Worm (Caenorhabditis elegans) whole organism, L1 larva: ENCODE data around the gene srz-20.

Source experiments
- ces-1 ChIP-seq: fragments of 150-350 bp; optimal IDR thresholded peaks from 2 replicates; lab custom pipeline; 2014; ENCODE audit warnings: missing biosample characterization, missing genetic modification reagents, missing genetic modification characterization
- fkh-10 ChIP-seq: sonication (generic microtip); optimal IDR thresholded peaks from 2 replicates; lab custom pipeline; 2017; ENCODE audit warnings: missing biosample characterization, missing genetic modification reagents, missing genetic modification characterization
- isw-1 ChIP-seq: fragments of 200-800 bp; sonication (Bioruptor generic); IDR thresholded peaks from 2 replicates; pipeline ENCODE4 v1.3.6; 2022; ENCODE audit warnings: missing genetic modification characterization, missing compliant biosample characterization
- lsy-2 ChIP-seq, 2 experiments: fragments of 150-350 bp; optimal IDR thresholded peaks; 2 replicates each; lab custom pipeline; 2014; ENCODE audit warnings: missing biosample characterization in 2 of 2, missing genetic modification characterization in 2 of 2
- mep-1 ChIP-seq: fragments of 150-350 bp; optimal IDR thresholded peaks from 2 replicates; lab custom pipeline; 2014; ENCODE audit warnings: missing biosample characterization, missing genetic modification characterization
- nhr-11 ChIP-seq: fragments of 150-350 bp; optimal IDR thresholded peaks from 2 replicates; lab custom pipeline; 2014; ENCODE audit warnings: missing biosample characterization, missing genetic modification characterization
- skn-1 ChIP-seq: fragments of 150-350 bp; optimal IDR thresholded peaks from 2 replicates; lab custom pipeline; 2014; ENCODE audit warnings: missing biosample characterization, missing genetic modification characterization
- unc-62 ChIP-seq: fragments of 150-350 bp; optimal IDR thresholded peaks from 2 replicates; lab custom pipeline; 2014; ENCODE audit warnings: missing biosample characterization, missing genetic modification reagents, missing genetic modification characterization

DNA sequence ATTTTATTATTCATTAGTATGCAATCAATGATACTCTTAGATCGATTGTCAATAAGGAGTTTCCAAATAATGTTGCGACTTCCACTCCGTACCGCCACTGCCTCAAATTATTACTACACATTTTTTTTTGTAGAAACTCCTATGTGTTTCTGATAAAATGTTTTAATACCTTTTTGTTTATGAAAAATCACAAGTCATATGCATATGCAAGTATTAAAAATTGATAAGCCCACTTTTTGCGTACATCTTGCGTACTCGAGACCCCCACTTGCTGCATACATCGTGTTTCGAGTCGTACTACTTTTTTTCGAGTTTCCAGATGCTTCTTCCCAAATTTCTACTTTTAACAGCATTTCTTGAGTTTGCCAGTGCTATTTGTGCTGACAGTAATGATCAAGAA lies 49.6 kb downstream of the srz-20 start, which contains the start of gene clec-76:
- no peak for TF ChIP-seq lsy-2 (tag; optimal IDR thresholded peaks at IDR 0.05; lab: Kevin White, UChicago)
- no peak for TF ChIP-seq unc-62 (GFP tag; lab: Kevin White, UChicago)
- no peak for TF ChIP-seq isw-1 (GFP tag; lab: Robert Waterston, UW)
- TF ChIP-seq fkh-10 (GFP tag; lab: Kevin White, UChicago) = no peak
- no peak for TF ChIP-seq skn-1 (tag; lab: Kevin White, UChicago)
- TF ChIP-seq mep-1 (tag; lab: Kevin White, UChicago) = no peak
- no peak for TF ChIP-seq nhr-11 (tag; lab: Kevin White, UChicago)
- TF ChIP-seq ces-1 (GFP tag; lab: Kevin White, UChicago) = no peak
